Fruit fly (Drosophila melanogaster) whole organism: ENCODE measurements around the gene CG14052.

Experiments
- EcR ChIP-seq, 2 experiments: fragments of >200 bp; optimal IDR thresholded peaks; 2 replicates each; lab custom pipeline; 2017; ENCODE audit warnings: missing biosample characterization in 2 of 2, missing genetic modification characterization in 2 of 2, missing genetic modification reagents in 2 of 2
- psq ChIP-seq: fragments of >200 bp; optimal IDR thresholded peaks from 2 replicates; lab custom pipeline; 2017

DNA sequence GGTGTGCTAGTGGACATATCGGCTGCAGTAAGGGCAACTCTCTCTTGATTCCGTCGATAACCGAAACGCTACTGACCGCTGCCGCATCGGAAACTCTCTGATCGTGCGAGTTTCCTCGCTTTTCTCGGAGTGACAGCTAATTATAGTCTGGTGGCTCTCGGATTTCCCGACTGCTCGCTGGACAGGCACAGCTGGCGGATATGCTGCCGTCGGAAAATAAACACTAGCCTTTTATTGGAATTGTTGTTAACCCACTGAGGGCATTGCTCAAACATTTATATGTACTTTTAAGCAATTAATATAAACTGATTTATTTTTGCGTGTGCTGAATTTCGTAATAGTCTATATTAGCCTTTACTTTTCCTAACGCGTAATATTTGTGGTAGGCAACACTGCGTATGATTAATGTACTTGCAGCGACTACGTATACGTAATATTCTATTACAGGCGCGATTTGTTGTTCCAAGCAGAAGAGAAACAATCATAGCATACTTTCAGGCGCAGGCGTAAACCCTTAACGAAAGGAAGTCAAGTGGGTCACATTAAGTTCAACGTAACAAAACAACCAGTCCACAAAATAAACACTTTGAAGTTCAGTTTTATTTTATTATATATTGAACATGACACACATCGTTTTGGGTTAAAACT, 9.7 kb upstream of the CG14052 start, which contains the start of gene SmydA-8:
- TF ChIP-seq psq (lab: Kevin White, UChicago) (no peak), EcR (GFP tag; optimal IDR thresholded peaks at IDR 0.05; lab: Kevin White, UChicago) (no peak)
